Fruit fly (Drosophila melanogaster): ENCODE data around the gene CG8750.

dm6 chr3L:13845292-13845691, 2.5 kb upstream of the CG8750 start:
- TF ChIP-seq fru (GFP tag; optimal IDR thresholded peaks at IDR 0.05), result no peak
- TF ChIP-seq CrebA (GFP tag; optimal IDR thresholded peaks at IDR 0.05; ENCODE audit: borderline replicate concordance), result no peak
- TF ChIP-seq h (GFP tag; optimal IDR thresholded peaks at IDR 0.05), result no peak
- TF ChIP-seq psq (GFP tag; optimal IDR thresholded peaks at IDR 0.05), result no peak
- TF ChIP-seq woc (GFP tag; optimal IDR thresholded peaks at IDR 0.05), result no peak
- no peak for TF ChIP-seq brk (GFP tag; optimal IDR thresholded peaks at IDR 0.05)
- TF ChIP-seq usp (GFP tag; optimal IDR thresholded peaks at IDR 0.05), result no peak
- no peak for TF ChIP-seq pan (optimal IDR thresholded peaks at IDR 0.05)
- TF ChIP-seq Myc (optimal IDR thresholded peaks at IDR 0.05), result peak; percentile 15
- no peak for TF ChIP-seq Hr83 (GFP tag; optimal IDR thresholded peaks at IDR 0.05; ENCODE audit: poor library complexity, severe bottlenecking)
- TF ChIP-seq HLH106 (tag; optimal IDR thresholded peaks at IDR 0.05), result no peak
- TF ChIP-seq CG9705 (GFP tag; optimal IDR thresholded peaks at IDR 0.05), result no peak
- no peak for TF ChIP-seq dsf (GFP tag; optimal IDR thresholded peaks at IDR 0.05; ENCODE audit: borderline replicate concordance)
- TF ChIP-seq ey (GFP tag; optimal IDR thresholded peaks at IDR 0.05), result no peak

All from whole organism, wandering third instar larva.